Fruit fly (Drosophila melanogaster) whole organism, embryonic: ENCODE measurements around the gene Hsp83.

Experiments
- ATbp ChIP-seq: fragments of 200-800 bp; sonication (Bioruptor generic); optimal IDR thresholded peaks from 2 replicates; lab custom pipeline; 2017; ENCODE audit warnings: missing biosample characterization, mild to moderate bottlenecking, missing genetic modification characterization, missing genetic modification reagents
- Bteb2 ChIP-seq: fragments of 200-800 bp; sonication (Bioruptor generic); optimal IDR thresholded peaks from 2 replicates; lab custom pipeline; 2016; ENCODE audit warnings: missing biosample characterization, missing genetic modification characterization
- CG10267 ChIP-seq: fragments of 200-800 bp; sonication (Bioruptor generic); optimal IDR thresholded peaks from 2 replicates; lab custom pipeline; 2018; ENCODE audit warnings: missing biosample characterization, mild to moderate bottlenecking, missing genetic modification characterization, moderate library complexity
- CG10654 ChIP-seq: fragments of 200-800 bp; sonication (Bioruptor generic); optimal IDR thresholded peaks from 2 replicates; lab custom pipeline; 2016; ENCODE audit warnings: missing biosample characterization, missing genetic modification characterization
- CG11695 ChIP-seq: fragments of 200-800 bp; sonication (Bioruptor generic); IDR thresholded peaks from 3 replicates; pipeline ENCODE4 v1.3.6; 2022; ENCODE audit warnings: missing biosample characterization, missing genetic modification characterization
- CG11696 ChIP-seq: fragments of 200-800 bp; sonication (Bioruptor generic); IDR thresholded peaks from 2 replicates; pipeline ENCODE4 v1.3.6; 2022; ENCODE audit warnings: missing biosample characterization, missing genetic modification characterization
- CG13424 ChIP-seq: fragments of 200-800 bp; sonication (Bioruptor generic); optimal IDR thresholded peaks from 2 replicates; lab custom pipeline; 2019; ENCODE audit warnings: missing biosample characterization, mild to moderate bottlenecking, missing genetic modification characterization, moderate library complexity
- CG15269 ChIP-seq: fragments of 200-800 bp; sonication (Bioruptor generic); optimal IDR thresholded peaks from 2 replicates; lab custom pipeline; 2018; ENCODE audit warnings: missing biosample characterization, mild to moderate bottlenecking, missing genetic modification characterization, moderate library complexity
- CG17328 ChIP-seq: fragments of 200-800 bp; sonication (Bioruptor generic); IDR thresholded peaks from 2 replicates; pipeline ENCODE4 v1.3.6; 2022; ENCODE audit warnings: missing biosample characterization, missing genetic modification characterization
- CG17359 ChIP-seq: fragments of 200-800 bp; sonication (Bioruptor generic); optimal IDR thresholded peaks from 3 replicates; lab custom pipeline; 2018; ENCODE audit warnings: missing biosample characterization, mild to moderate bottlenecking, missing genetic modification characterization, moderate library complexity
- CG3407 ChIP-seq: fragments of 200-800 bp; sonication (Bioruptor generic); optimal IDR thresholded peaks from 2 replicates; lab custom pipeline; 2018; ENCODE audit warnings: missing biosample characterization, mild to moderate bottlenecking, missing genetic modification characterization
- CG42726 ChIP-seq: fragments of 200-800 bp; sonication (Bioruptor generic); IDR thresholded peaks from 2 replicates; pipeline ENCODE4 v1.3.6; 2022; ENCODE audit warnings: missing biosample characterization, missing genetic modification characterization; ENCODE audit not compliant: partially characterized antibody
- CG4360 ChIP-seq: fragments of 200-800 bp; sonication (Bioruptor generic); IDR thresholded peaks from 2 replicates; pipeline ENCODE4 v1.3.6; 2022; ENCODE audit warnings: missing biosample characterization, missing genetic modification characterization
- CG6254 ChIP-seq: fragments of 200-800 bp; sonication (Bioruptor generic); optimal IDR thresholded peaks from 3 replicates; lab custom pipeline; 2017; ENCODE audit warnings: mild to moderate bottlenecking, missing biosample characterization, missing genetic modification reagents, missing genetic modification characterization
- CG6813 ChIP-seq: fragments of 200-800 bp; sonication (Bioruptor generic); optimal IDR thresholded peaks from 2 replicates; lab custom pipeline; 2017; ENCODE audit warnings: missing biosample characterization, missing genetic modification characterization, mild to moderate bottlenecking, moderate library complexity, missing genetic modification reagents
- CG8388 ChIP-seq: fragments of 200-800 bp; sonication (Bioruptor generic); optimal IDR thresholded peaks from 2 replicates; lab custom pipeline; 2019; ENCODE audit warnings: missing biosample characterization, mild to moderate bottlenecking, missing genetic modification characterization, moderate library complexity
- CG9817 ChIP-seq: fragments of 200-800 bp; sonication (Bioruptor generic); optimal IDR thresholded peaks from 2 replicates; lab custom pipeline; 2018; ENCODE audit warnings: missing biosample characterization, mild to moderate bottlenecking, missing genetic modification characterization, moderate library complexity
- Drgx ChIP-seq: fragments of 200-800 bp; sonication (Bioruptor generic); IDR thresholded peaks from 2 replicates; pipeline ENCODE4 v1.3.6; 2022; ENCODE audit warnings: missing biosample characterization, missing genetic modification characterization
- Eip74EF ChIP-seq, 2 experiments: fragments of 200-800 bp in 1 of 2; fragments of >200 bp in 1 of 2; sonication (Bioruptor generic) in 1 of 2; optimal IDR thresholded peaks; 2 replicates each; lab custom pipeline; 2017 to 2019; ENCODE audit warnings: missing biosample characterization in 2 of 2, missing genetic modification characterization in 2 of 2, mild to moderate bottlenecking in 1 of 2, moderate library complexity in 1 of 2
- Fer2 ChIP-seq: fragments of 200-800 bp; sonication (Bioruptor generic); optimal IDR thresholded peaks from 2 replicates; lab custom pipeline; 2018; ENCODE audit warnings: missing biosample characterization, mild to moderate bottlenecking, missing genetic modification characterization, moderate library complexity
- GATAe ChIP-seq: fragments of 200-800 bp; sonication (Bioruptor generic); conservative IDR thresholded peaks from 2 replicates; pipeline ENCODE4 v1.3.6; 2022; ENCODE audit warnings: missing biosample characterization, missing genetic modification characterization
- HmgZ ChIP-seq: fragments of 200-800 bp; sonication (Bioruptor generic); optimal IDR thresholded peaks from 2 replicates; lab custom pipeline; 2018; ENCODE audit warnings: missing biosample characterization, mild to moderate bottlenecking, missing genetic modification characterization
- Lim3 ChIP-seq: fragments of 200-800 bp; sonication (Bioruptor generic); IDR thresholded peaks from 2 replicates; pipeline ENCODE4 v1.3.6; 2022; ENCODE audit warnings: missing biosample characterization, missing genetic modification characterization
- MTF-1 ChIP-seq: fragments of 200-800 bp; sonication (Bioruptor generic); optimal IDR thresholded peaks from 2 replicates; lab custom pipeline; 2018; ENCODE audit warnings: missing biosample characterization, mild to moderate bottlenecking, missing genetic modification characterization, borderline replicate concordance
- Med ChIP-seq: fragments of 200-800 bp; sonication (Bioruptor generic); peaks from one replicate; lab custom pipeline; 2016; ENCODE audit warnings: missing biosample characterization, missing genetic modification characterization, mild to moderate bottlenecking, inconsistent platforms, moderate library complexity
- Oli ChIP-seq: fragments of 200-800 bp; sonication (Bioruptor generic); optimal IDR thresholded peaks from 2 replicates; lab custom pipeline; 2018; ENCODE audit warnings: missing biosample characterization, mild to moderate bottlenecking, missing genetic modification characterization, moderate library complexity
- Pdp1 ChIP-seq, 2 experiments: fragments of 200-800 bp; sonication (Bioruptor generic); optimal IDR thresholded peaks; 3 replicates each; lab custom pipeline; 2016; ENCODE audit warnings: missing biosample characterization in 2 of 2, missing genetic modification characterization in 2 of 2, mild to moderate bottlenecking in 1 of 2, moderate library complexity in 1 of 2
- YL-1 ChIP-seq: fragments of 200-800 bp; sonication (Bioruptor generic); optimal IDR thresholded peaks from 3 replicates; lab custom pipeline; 2017; ENCODE audit warnings: missing biosample characterization, mild to moderate bottlenecking, missing genetic modification characterization
- bsh ChIP-seq, 2 experiments: fragments of 200-800 bp; sonication (Bioruptor generic); optimal IDR thresholded peaks; 2 replicates each; lab custom pipeline; 2017 to 2018; ENCODE audit warnings: mild to moderate bottlenecking in 2 of 2, missing biosample characterization in 2 of 2, missing genetic modification characterization in 2 of 2, moderate library complexity in 1 of 2
- crc ChIP-seq: fragments of 200-800 bp; sonication (Bioruptor generic); optimal IDR thresholded peaks from 2 replicates; lab custom pipeline; 2016; ENCODE audit warnings: missing biosample characterization, missing genetic modification characterization
- gem ChIP-seq: fragments of 200-800 bp; sonication (Bioruptor generic); optimal IDR thresholded peaks from 2 replicates; lab custom pipeline; 2019; ENCODE audit warnings: missing biosample characterization, mild to moderate bottlenecking, missing genetic modification characterization, moderate library complexity
- grau ChIP-seq: fragments of 200-800 bp; optimal IDR thresholded peaks from 3 replicates; lab custom pipeline; 2019; ENCODE audit warnings: missing biosample characterization, mild to moderate bottlenecking, missing genetic modification characterization, moderate library complexity
- ham ChIP-seq: fragments of 200-800 bp; sonication (Bioruptor generic); IDR thresholded peaks from 2 replicates; pipeline ENCODE4 v1.3.6; 2022; ENCODE audit warnings: missing biosample characterization, missing genetic modification characterization
- hbn ChIP-seq: fragments of 200-800 bp; sonication (Bioruptor generic); IDR thresholded peaks from 2 replicates; pipeline ENCODE4 v1.3.6; 2022; ENCODE audit warnings: missing biosample characterization, missing genetic modification characterization; ENCODE audit not compliant: partially characterized antibody
- lab ChIP-seq: fragments of 200-800 bp; sonication (Bioruptor generic); optimal IDR thresholded peaks from 3 replicates; lab custom pipeline; 2017; ENCODE audit warnings: missing biosample characterization, missing genetic modification characterization, mild to moderate bottlenecking, moderate library complexity, missing genetic modification reagents
- lbe ChIP-seq: fragments of 200-800 bp; sonication (Bioruptor generic); optimal IDR thresholded peaks from 2 replicates; lab custom pipeline; 2016; ENCODE audit warnings: missing biosample characterization, mild to moderate bottlenecking, missing genetic modification characterization
- lola ChIP-seq, 3 experiments: fragments of >200 bp in 2 of 3; fragments of 200-800 bp in 1 of 3; sonication (Bioruptor generic) in 1 of 3; optimal IDR thresholded peaks; 2 replicates each; lab custom pipeline; 2017 to 2019; ENCODE audit warnings: missing biosample characterization in 3 of 3, missing genetic modification characterization in 3 of 3, mild to moderate bottlenecking in 1 of 3, moderate library complexity in 1 of 3
- mirr ChIP-seq: fragments of 200-800 bp; sonication (Bioruptor generic); optimal IDR thresholded peaks from 3 replicates; lab custom pipeline; 2018; ENCODE audit warnings: missing biosample characterization, mild to moderate bottlenecking, missing genetic modification characterization
- phol ChIP-seq: fragments of 200-800 bp; sonication (Bioruptor generic); optimal IDR thresholded peaks from 3 replicates; lab custom pipeline; 2018; ENCODE audit warnings: missing biosample characterization, mild to moderate bottlenecking, missing genetic modification characterization, moderate library complexity
- sug ChIP-seq: fragments of 200-800 bp; optimal IDR thresholded peaks from 2 replicates; lab custom pipeline; 2019; ENCODE audit warnings: missing biosample characterization, mild to moderate bottlenecking, missing genetic modification characterization, moderate library complexity
- twi ChIP-seq: fragments of 200-800 bp; optimal IDR thresholded peaks from 2 replicates; lab custom pipeline; 2019; ENCODE audit warnings: missing biosample characterization, mild to moderate bottlenecking, missing genetic modification characterization, moderate library complexity
- unpg ChIP-seq: fragments of 200-800 bp; sonication (Bioruptor generic); optimal IDR thresholded peaks from 3 replicates; lab custom pipeline; 2018; ENCODE audit warnings: missing biosample characterization, mild to moderate bottlenecking, missing genetic modification characterization, moderate library complexity
- vvl ChIP-seq: fragments of 200-800 bp; sonication (Bioruptor generic); IDR thresholded peaks from 2 replicates; pipeline ENCODE4 v1.3.6; 2022; ENCODE audit warnings: missing biosample characterization, missing genetic modification characterization
- zen2 ChIP-seq: fragments of 200-800 bp; sonication (Bioruptor generic); IDR thresholded peaks from 3 replicates; pipeline ENCODE4 v1.3.6; 2022; ENCODE audit warnings: missing biosample characterization, missing genetic modification characterization; ENCODE audit not compliant: partially characterized antibody

Gene Hsp83

DNA sequence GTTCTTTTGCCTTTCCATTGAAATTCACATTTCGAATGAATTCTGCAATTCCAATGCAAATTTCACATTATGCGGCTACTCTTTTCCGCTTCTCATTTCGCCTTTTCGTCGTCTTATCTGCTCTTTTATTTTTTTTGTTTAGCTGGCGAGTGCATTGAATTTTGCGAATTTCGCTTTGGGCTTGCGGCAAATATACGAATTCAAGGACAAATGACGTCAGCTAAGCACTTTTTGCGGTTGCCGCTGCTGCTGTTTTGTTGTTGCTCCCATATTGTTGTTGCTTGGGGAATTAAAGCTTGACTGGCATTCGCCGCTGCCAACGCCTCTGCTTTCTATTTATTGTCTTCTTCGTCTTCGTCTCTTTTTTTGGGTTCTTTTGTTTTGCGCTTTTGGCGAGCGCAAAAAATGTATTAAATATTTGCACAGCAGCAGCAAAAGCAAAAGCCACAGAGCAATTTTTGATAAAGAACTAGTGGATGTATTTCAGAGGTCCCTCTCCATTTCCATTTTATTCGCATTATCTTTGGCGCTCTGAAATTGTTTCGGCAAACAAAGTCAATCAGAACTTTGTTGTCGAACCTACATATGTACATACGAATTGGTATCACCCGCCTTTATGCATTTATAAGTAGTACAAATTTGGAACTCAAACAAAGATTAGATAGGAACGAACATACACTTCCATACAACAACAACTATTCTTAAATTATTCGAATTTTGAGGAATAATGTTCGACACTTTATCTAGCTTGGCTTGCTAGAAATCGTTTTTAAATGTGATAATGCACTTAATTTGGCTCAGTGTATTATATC lies 47.2 kb downstream of the Hsp83 start (continued):
- no peak for TF ChIP-seq CG6254 (GFP tag; lab: Kevin White, UChicago)
- peak; percentile 22 for TF ChIP-seq CG15269 (tag; lab: Kevin White, UChicago)
- peak; percentile 24 for TF ChIP-seq grau (tag; lab: Kevin White, UChicago)
- TF ChIP-seq Med (GFP tag; lab: Kevin White, UChicago): peak; percentile 47
- TF ChIP-seq CG11696 (GFP tag; lab: Robert Waterston, UW): no peak
- TF ChIP-seq mirr: peak; percentile 89
- peak; percentile 12 for TF ChIP-seq CG6813 (GFP tag; lab: Kevin White, UChicago)
- TF ChIP-seq CG4360 (GFP tag; lab: Robert Waterston, UW): 0 out of 2 replicates have a peak, but pooled peaks have one; percentile 29
- TF ChIP-seq Pdp1 (GFP tag; optimal IDR thresholded peaks at IDR 0.05; lab: Kevin White, UChicago): peak in 1 of 2 experiments; percentile 18
- no peak for TF ChIP-seq MTF-1
- TF ChIP-seq HmgZ (tag; lab: Kevin White, UChicago): peak; percentile 23
- peak; percentile 29 for TF ChIP-seq sug (tag; lab: Kevin White, UChicago)
- TF ChIP-seq lbe (GFP tag; lab: Kevin White, UChicago): peak; percentile 44
- TF ChIP-seq gem: peak; percentile 13
- TF ChIP-seq CG10654: no peak
- peak; percentile 9 for TF ChIP-seq CG17359 (tag; lab: Kevin White, UChicago)
- peak; percentile 42; the same call in 1 of the 2 replicates for TF ChIP-seq GATAe (GFP tag; lab: Robert Waterston, UW)
- no peak for TF ChIP-seq ham (GFP tag; lab: Robert Waterston, UW)
- 0 out of 2 replicates have a peak, but pooled peaks have one; percentile 2 for TF ChIP-seq hbn (GFP tag; lab: Robert Waterston, UW)

DNA sequence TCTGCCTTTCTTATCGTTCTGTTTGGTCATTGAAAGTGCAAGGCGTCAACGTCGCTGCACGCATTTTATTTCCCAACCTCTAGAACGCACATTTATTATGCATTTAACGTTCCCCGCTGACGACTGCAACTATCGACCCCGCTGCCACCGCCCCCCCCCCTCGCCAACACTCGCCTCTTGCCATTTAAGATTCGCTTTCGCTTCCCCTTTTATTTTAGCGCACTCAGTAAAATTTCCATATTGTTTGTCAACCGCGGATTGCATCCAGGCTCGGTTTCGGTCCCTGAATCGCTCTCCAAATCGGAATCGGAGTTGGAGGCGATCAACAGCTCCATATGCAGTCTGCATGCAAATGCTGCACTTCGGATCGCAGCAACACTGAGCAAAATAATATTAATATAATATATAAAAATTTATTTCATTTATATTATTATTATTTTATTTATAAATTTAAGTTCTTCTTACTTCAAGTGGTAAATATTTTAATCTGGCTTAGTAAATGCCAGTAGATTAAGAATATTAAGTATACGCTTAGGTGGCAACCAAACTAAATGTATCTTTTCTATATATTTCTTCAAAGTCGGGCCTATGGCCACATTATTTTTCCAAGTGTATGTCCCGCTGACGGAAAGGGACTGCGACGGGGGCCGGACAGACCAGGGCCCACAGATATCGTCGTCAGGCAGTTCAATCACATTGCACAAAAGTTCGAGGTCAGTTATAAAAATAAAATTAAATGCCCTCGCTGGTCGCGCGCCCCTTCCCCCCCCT lies 48.0 kb downstream of the Hsp83 start:
- TF ChIP-seq Eip74EF (GFP tag; optimal IDR thresholded peaks at IDR 0.05; lab: Kevin White, UChicago) (peak in 1 of 2 experiments; percentile 34), vvl (GFP tag; lab: Robert Waterston, UW) (peak; percentile 26; the same call in 1 of the 2 replicates), Bteb2 (no peak), CG13424 (tag; lab: Kevin White, UChicago) (peak; percentile 40), crc (GFP tag; lab: Kevin White, UChicago) (no peak), lab (GFP tag; lab: Kevin White, UChicago) (no peak), CG11695 (GFP tag; lab: Robert Waterston, UW) (no peak), CG4360 (GFP tag; lab: Robert Waterston, UW) (no peak), phol (tag; lab: Kevin White, UChicago) (peak; percentile 34), CG9817 (tag; lab: Kevin White, UChicago) (no peak), CG17328 (no peak), YL-1 (no peak), CG10267 (peak; percentile 5), twi (tag; lab: Kevin White, UChicago) (peak; percentile 8), Fer2 (tag; lab: Kevin White, UChicago) (no peak), Drgx (peak; percentile 84), lola (GFP tag; optimal IDR thresholded peaks at IDR 0.05; lab: Kevin White, UChicago) (peak in 1 of 3 experiments; percentile 37), CG17359 (tag; lab: Kevin White, UChicago) (peak; percentile 53), bsh (GFP tag; optimal IDR thresholded peaks at IDR 0.05; lab: Kevin White, UChicago) (peak; percentile 66 to 92), ATbp (GFP tag; lab: Kevin White, UChicago) (peak; percentile 21), CG3407 (GFP tag; lab: Kevin White, UChicago) (no peak), unpg (peak; percentile 18), CG42726 (no peak), gem (peak; percentile 63), zen2 (GFP tag; lab: Robert Waterston, UW) (no peak), Lim3 (no peak), CG8388 (peak; percentile 30), Oli (tag; lab: Kevin White, UChicago) (peak; percentile 51)
